Fruit fly (Drosophila melanogaster): ENCODE results near the gene CG6696.

DNA sequence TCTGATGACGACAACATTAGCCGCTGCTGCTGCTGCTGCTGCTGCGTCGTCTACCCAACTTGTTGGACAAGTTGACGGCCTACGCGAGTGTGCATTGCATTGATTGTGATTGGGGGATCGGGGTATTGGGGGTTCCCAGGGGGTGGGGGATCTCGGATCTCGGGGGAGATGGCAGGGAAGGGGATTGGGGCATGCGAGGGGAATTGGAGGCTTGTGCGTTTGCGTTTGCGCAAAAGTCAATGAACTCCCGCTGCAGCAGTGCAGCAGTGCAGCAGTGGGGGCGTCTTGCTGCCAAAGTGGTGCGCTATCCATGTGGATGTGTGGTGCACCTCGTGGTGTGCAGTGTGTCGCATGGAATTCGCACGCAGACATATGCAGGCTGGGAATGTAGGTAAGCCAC is 14.8 kb upstream of the CG6696 start:
- no peak for TF ChIP-seq MESR4 (GFP tag; optimal IDR thresholded peaks at IDR 0.05)
- no peak for TF ChIP-seq CG2120 (GFP tag; optimal IDR thresholded peaks at IDR 0.05)
- no peak for TF ChIP-seq CG10462 (GFP tag; optimal IDR thresholded peaks at IDR 0.05)
- TF ChIP-seq HLH54F (GFP tag; optimal IDR thresholded peaks at IDR 0.05) = no peak
- TF ChIP-seq CG15479 (GFP tag; optimal IDR thresholded peaks at IDR 0.05) = no peak
- TF ChIP-seq dmrt99B (tag; optimal IDR thresholded peaks at IDR 0.05) = no peak
- no peak for TF ChIP-seq schlank (tag; optimal IDR thresholded peaks at IDR 0.05)
- no peak for TF ChIP-seq CG2875 (GFP tag; optimal IDR thresholded peaks at IDR 0.05)
- no peak for TF ChIP-seq repo (GFP tag; optimal IDR thresholded peaks at IDR 0.05)
- TF ChIP-seq Nf-YB (GFP tag; optimal IDR thresholded peaks at IDR 0.05) = no peak
- no peak for TF ChIP-seq CG10274 (GFP tag; optimal IDR thresholded peaks at IDR 0.05)
- no peak for TF ChIP-seq CG4820 (GFP tag; optimal IDR thresholded peaks at IDR 0.05)

All from whole organism, embryonic.